Worm (Caenorhabditis elegans) whole organism, mixed stage, embryonic: ENCODE results near the gene C03B1.14.

Source experiments
- mab-5 ChIP-seq: fragments of 150-350 bp; optimal IDR thresholded peaks from 2 replicates; lab custom pipeline; 2014; ENCODE audit warnings: missing biosample characterization, missing genetic modification characterization
- nhr-12 ChIP-seq: fragments of 150-350 bp; optimal IDR thresholded peaks from 2 replicates; lab custom pipeline; 2014; ENCODE audit warnings: missing biosample characterization, missing genetic modification characterization

ce11 chrX:6337338-6337737 lies 23.2 kb downstream of the C03B1.14 start:
- TF ChIP-seq mab-5 (tag; lab: Kevin White, UChicago) (no peak), nhr-12 (no peak)
